Worm (Caenorhabditis elegans) whole organism, L4/young adult: Measurements from ENCODE around the gene F45F2.11.
"Not testable (repeated sequence)": the region's sequence is repeated elsewhere in the genome, so short reads cannot be mapped to it uniquely, and the experiment has no call there.

ENCODE experiments used
- W03F9.2 ChIP-seq: fragments of 150-350 bp; optimal IDR thresholded peaks from 2 replicates; lab custom pipeline; 2014; ENCODE audit warnings: missing biosample characterization, missing genetic modification characterization
- dao-5 ChIP-seq: sonication (generic microtip); optimal IDR thresholded peaks from 2 replicates; lab custom pipeline; 2016; ENCODE audit warnings: missing genotype, missing genetic modification characterization, moderate library complexity, missing compliant biosample characterization
- him-1 ChIP-seq: sonication (generic microtip); optimal IDR thresholded peaks from 2 replicates; lab custom pipeline; 2016; ENCODE audit warnings: missing genotype, missing genetic modification reagents, missing genetic modification characterization, missing compliant biosample characterization

Gene F45F2.11

DNA sequence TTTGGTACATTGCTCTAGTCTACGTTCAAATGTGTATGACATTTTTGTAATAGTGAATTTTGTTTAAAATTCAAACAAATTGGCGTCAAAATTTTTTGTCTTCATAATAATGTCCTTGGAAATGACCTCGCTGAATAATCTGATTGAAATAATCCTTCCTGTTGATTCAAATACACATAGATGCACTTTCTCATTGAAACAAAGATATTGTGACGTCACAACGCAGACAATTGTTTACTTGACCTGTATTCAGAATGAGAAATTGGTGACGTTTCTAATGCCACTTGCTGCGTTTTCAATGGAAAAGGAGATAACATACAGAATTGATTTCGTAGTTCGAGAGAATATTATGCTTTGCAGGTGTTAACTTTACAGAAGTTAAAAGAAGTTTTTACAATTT is 13.2 kb upstream of the F45F2.11 start:
- TF ChIP-seq him-1 (tag; lab: Kevin White, UChicago) (no peak), dao-5 (tag; lab: Kevin White, UChicago) (no peak), W03F9.2 (tag; lab: Kevin White, UChicago) (no peak)

DNA sequence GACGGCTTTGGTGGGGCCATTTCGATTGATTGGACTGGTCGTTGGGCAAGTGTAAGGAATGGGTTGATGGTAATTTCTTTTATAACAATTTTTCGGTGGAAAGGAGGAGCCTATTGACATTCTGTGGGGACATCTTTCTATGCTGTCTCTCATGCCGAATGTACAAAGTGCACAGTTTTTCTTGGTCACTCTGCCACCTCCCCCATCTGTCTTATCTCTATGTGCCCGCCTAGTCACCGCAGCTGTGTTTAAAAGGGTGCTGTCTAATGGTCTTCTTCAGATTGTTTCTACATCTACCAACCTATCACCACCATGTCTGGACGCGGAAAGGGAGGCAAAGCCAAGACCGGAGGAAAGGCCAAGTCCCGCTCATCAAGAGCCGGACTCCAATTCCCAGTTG is 12.4 kb upstream of the F45F2.11 start, which contains the start of the genes his-8 and his-7:
Gene his-8, minus strand, starts transcription at position 20 of the 400 bp plus-strand sequence.
Gene his-7, plus strand, starts transcription at position 313 of the 400 bp plus-strand sequence.
- not testable (repeated sequence) for TF ChIP-seq him-1, W03F9.2, dao-5 (tag; lab: Kevin White, UChicago)

DNA sequence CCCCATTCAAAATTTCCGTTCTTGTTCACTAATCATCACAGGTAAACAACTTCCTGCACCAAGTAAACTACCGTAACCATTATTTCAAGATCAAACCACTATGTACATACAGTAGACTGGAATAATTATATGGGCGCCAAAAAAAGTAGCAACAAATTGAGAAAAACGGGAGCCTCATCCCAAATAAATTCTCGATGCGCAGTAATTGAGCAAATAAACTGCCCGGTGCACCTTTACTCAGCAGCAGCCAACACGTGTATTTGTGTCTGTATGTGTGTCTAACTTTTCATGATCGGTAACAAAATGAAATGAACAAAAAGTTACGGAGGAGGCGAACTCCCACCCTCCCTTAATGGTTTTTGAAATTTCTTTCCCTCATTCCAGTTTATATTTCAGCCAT is 8.5 kb upstream of the F45F2.11 start, which contains the start of gene otpl-5:
Gene otpl-5, plus strand, starts transcription at position 301 of the 400 bp plus-strand sequence.
- TF ChIP-seq dao-5 (tag; lab: Kevin White, UChicago) (no peak), him-1 (tag; lab: Kevin White, UChicago) (no peak), W03F9.2 (tag; lab: Kevin White, UChicago) (no peak)

DNA sequence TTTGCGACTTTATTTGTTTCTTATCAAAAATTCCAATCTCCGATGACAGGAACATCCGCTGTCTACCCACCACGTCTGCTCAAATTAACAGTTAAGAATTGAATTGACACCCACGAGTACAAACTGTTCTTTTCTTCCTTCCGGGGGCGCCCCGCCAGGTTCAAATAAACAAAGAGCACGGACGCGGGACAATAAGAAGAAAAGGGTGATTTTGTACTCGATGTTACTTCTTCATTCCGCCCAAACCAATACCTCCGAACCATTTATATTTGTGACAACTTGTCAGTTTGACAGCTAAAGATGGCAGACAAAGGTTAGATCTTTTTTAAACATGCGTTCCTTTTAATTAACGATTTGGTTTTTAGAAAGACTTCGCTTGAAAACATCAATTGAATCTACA is 5.1 kb upstream of the F45F2.11 start, which contains the start of gene otpl-6:
Gene otpl-6, plus strand, starts transcription at position 301 of the 400 bp plus-strand sequence.
- TF ChIP-seq him-1 (tag; lab: Kevin White, UChicago) (no peak), W03F9.2 (tag; lab: Kevin White, UChicago) (no peak), dao-5 (tag; lab: Kevin White, UChicago) (no peak)

DNA sequence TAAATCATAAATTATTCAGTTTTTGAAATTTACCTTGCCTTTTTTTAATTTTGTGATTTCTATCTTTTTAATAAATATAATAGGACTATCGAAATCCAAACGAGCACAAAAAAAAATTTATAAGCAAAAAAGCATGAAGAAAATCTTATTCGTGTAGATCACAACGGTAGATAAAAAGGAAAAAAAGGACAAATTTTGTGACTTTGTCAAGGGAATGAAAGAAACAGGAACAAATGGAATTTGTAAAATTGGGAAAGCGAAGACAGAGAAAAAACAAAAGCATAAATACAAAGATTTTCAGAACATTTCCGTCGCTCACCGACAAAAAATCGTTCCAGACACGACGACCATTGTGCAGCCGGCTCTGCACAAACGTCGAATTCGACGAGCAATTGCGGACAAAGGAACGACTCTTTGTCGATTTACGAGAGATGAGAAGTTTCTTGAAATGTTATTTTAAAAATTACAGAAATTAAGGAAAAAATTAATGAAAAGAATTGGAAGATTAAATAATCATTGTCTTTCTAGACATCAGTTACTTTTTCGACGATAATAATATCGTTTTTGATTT is 1.8 kb downstream of the F45F2.11 start, which contains the start of gene F45F2.10:
Gene F45F2.10, minus strand, starts transcription at position 51 of the 571 bp plus-strand sequence.
- TF ChIP-seq W03F9.2 (tag; lab: Kevin White, UChicago) (no peak), him-1 (tag; lab: Kevin White, UChicago) (no peak)

DNA sequence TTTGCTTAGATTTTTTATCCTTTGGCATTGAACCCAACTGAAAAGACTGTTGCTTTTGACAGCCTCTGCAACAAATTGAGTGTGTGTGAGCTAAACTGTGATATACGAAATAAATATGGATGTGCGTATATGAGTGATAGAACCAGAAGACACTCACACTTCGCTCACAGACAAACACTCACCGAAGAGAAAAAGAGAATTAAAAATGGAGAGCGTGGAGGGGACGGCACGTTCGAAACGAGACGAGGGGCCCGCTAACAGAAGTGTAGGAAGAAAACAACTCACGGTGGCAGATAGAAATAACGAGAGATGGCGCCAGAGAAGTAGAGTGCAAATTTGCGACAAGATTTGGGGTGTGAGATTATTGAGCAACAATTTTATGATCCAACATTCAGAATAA is 2.4 kb downstream of the F45F2.11 start:
- no peak for TF ChIP-seq him-1 (tag; lab: Kevin White, UChicago)

DNA sequence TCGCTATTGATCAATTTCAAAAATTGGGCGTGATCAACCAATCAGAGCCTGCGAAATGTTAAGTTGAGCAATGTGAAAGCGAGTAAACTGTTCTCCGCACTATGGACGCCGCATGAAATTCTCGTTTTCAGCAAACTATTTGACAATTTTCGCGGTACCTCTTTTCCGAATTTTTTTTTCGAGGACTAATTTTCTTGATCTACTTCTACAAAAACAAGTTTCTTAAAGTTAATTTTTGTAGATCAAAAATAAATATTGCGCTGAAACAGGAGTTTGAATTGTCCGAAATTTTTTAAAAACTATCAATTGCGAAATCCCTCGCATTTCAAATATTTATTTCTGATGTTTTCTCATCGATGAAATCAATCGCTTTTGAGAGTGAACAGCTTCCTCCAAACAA is 3.0 kb downstream of the F45F2.11 start:
- TF ChIP-seq W03F9.2 (tag; lab: Kevin White, UChicago) = no peak
- TF ChIP-seq him-1 (tag; lab: Kevin White, UChicago) = no peak
- TF ChIP-seq dao-5 (tag; lab: Kevin White, UChicago) = no peak

DNA sequence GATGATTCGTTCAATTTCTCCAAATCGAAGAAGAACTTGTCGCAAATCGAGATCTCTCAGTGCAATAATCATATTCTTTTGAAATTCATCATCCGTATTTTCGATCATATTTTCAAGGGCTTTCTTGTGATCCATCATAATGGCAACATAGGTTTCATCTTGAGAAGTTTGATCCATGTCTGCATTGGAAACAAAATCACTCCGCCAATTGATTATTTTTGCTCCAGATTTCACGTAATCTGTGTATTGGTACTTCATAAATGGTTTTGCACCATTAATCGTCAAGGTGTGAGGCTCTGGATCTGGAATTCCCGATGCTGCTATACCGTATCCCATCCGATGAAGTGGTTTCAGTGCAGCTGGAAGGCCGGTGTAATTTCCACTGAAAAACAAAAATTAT is 4.3 kb downstream of the F45F2.11 start:
- TF ChIP-seq him-1 (tag; lab: Kevin White, UChicago) (no peak), dao-5 (tag; lab: Kevin White, UChicago) (no peak), W03F9.2 (tag; lab: Kevin White, UChicago) (no peak)

DNA sequence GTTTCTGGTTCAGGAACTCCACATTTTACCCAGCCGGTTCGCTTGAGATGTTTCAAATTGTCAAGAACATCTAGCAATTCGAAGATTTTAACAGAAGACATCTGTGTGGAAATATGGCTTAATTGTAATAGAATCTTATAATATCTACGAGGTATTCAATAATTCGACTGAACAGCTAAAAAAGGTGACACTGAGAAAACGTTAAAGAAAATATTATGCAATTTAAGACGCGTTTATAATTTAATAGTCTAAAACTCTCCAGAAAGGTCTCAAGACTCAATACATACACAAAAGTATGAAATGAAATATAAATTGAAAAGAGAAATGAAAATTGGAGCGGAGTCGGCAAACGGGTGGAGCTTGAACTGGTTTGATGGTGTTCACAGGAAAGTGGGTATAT is 7.3 kb downstream of the F45F2.11 start, which contains the start of gene F45F2.9:
Gene F45F2.9, minus strand, starts transcription at position 101 of the 400 bp plus-strand sequence.
- TF ChIP-seq him-1 (tag; lab: Kevin White, UChicago) = no peak
- TF ChIP-seq dao-5 (tag; lab: Kevin White, UChicago) = no peak
- TF ChIP-seq W03F9.2 (tag; lab: Kevin White, UChicago) = no peak

DNA sequence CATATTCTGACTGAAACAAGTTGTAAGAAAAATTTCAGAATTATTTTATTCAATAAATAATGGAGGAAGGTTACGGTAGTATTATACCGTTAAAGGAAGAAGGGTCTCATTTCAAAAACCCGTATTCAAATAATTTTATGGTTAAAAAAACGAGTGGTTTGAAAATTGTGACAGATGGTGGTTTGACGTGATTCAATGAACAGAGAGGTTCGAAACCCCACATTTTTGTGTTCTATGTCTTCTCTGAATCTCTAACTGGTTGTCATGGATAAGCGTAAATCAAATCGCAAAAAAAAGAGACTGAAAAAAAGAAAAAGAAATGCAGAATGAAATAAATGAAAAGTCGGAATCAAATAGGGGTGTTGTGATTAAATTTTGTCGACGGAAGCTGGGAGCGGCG is 13.4 kb downstream of the F45F2.11 start, which contains the start of gene ZK994.6:
Gene ZK994.6, minus strand, starts transcription at position 101 of the 400 bp plus-strand sequence.
- TF ChIP-seq W03F9.2 (tag; lab: Kevin White, UChicago) = no peak

DNA sequence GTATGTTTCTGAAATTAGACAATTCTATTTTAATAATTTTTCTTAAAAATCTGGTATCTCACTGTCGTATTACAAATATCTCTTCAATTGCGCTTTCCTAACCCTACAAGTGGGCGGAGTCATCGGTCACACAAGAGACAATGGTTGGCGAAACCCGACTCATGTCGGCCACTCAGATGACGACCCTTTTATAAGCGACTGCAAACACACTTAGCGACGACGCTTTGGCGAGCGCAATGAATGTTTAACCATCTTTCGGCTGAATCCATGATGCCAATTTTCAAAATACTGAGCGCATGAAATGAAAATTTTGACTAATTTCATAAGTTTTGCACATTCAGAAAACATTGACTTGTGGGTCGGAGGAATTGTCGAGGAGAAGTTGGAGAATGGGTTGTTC is 20.3 kb downstream of the F45F2.11 start:
- TF ChIP-seq dao-5 (tag; lab: Kevin White, UChicago) = peak; percentile 96
- peak; percentile 84 for TF ChIP-seq W03F9.2 (tag; lab: Kevin White, UChicago)
- peak; percentile 97 for TF ChIP-seq him-1 (tag; lab: Kevin White, UChicago)

DNA sequence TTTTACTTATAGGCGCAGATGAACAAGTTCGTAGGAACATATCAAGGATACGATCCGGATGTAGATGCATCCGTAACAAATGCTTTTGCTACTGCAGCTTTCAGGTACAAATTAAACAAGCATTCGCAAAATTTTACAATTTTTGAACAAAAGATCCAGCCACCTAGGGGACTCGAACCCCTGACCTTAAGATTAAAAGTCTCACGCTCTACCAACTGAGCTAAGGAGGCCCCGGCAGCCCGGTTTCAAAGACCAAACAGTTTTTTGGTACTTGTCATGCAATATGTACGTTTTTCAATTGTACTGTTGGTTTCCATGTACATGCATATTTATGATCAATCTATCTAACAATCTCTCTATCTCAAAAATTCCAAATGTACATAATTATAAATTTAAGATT is 21.3 kb downstream of the F45F2.11 start:
- TF ChIP-seq W03F9.2 (tag; lab: Kevin White, UChicago) = no peak
- TF ChIP-seq him-1 (tag; lab: Kevin White, UChicago) = no peak
- no peak for TF ChIP-seq dao-5 (tag; lab: Kevin White, UChicago)

DNA sequence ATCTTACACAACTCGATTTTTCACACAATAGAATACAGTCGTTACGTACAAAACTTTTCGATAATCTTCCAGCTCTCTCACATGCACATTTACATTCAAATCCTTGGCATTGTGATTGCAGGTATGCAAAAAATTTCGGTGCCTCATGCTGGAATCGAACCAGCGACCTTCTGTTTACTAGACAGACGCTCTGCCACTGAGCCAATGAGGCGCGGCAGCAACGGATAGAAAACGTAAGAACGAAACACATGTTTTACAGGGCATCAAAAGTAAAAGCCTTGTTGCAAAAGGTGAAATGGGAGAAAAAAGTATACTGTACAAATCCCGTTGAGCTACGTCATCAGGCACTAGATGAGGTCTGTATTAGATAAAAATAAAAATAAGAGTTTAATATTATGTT is 24.7 kb downstream of the F45F2.11 start:
- TF ChIP-seq him-1 (tag; lab: Kevin White, UChicago) = no peak
- TF ChIP-seq W03F9.2 (tag; lab: Kevin White, UChicago) = no peak
- TF ChIP-seq dao-5 (tag; lab: Kevin White, UChicago) = no peak

DNA sequence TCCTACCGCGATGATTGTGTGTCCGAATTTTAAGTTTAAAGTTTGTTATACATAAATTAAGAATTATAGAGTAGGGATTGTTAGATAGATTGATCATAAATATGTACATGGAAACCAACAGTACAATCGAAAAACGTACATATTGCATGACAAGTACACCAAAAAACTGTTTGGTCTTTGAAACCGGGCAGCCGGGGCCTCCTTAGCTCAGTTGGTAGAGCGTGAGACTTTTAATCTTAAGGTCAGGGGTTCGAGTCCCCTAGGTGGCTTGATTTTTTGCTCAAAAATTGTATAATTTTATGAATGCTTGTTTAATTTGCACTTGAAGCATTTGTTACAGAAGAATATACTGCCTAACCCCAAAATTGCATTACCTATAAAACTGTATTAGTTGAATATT is 25.6 kb downstream of the F45F2.11 start:
- TF ChIP-seq dao-5 (tag; lab: Kevin White, UChicago) = no peak
- TF ChIP-seq him-1 (tag; lab: Kevin White, UChicago) = no peak
- no peak for TF ChIP-seq W03F9.2 (tag; lab: Kevin White, UChicago)
